Worm (Caenorhabditis elegans) whole organism, L1 larva: ENCODE results near the gene C16H3.3.

Experiments
- C16A3.4 ChIP-seq: fragments of 150-350 bp; optimal IDR thresholded peaks from 2 replicates; lab custom pipeline; 2014; ENCODE audit warnings: missing biosample characterization, missing genetic modification characterization
- C34B4.2 ChIP-seq: sonication (generic microtip); optimal IDR thresholded peaks from 2 replicates; lab custom pipeline; 2017; ENCODE audit warnings: mild to moderate bottlenecking, missing genetic modification characterization, missing compliant biosample characterization
- alr-1 ChIP-seq: fragments of 200-800 bp; sonication (Bioruptor generic); optimal IDR thresholded peaks from 2 replicates; lab custom pipeline; 2018; ENCODE audit warnings: borderline replicate concordance, mild to moderate bottlenecking, missing genetic modification characterization, missing compliant biosample characterization
- ceh-63 ChIP-seq: fragments of 200-800 bp; sonication (Bioruptor generic); optimal IDR thresholded peaks from 2 replicates; lab custom pipeline; 2018; ENCODE audit warnings: mild to moderate bottlenecking, missing genetic modification characterization, missing compliant biosample characterization
- ceh-8 ChIP-seq: fragments of 200-800 bp; sonication (Bioruptor generic); optimal IDR thresholded peaks from 2 replicates; lab custom pipeline; 2018; ENCODE audit warnings: mild to moderate bottlenecking, missing genetic modification characterization, moderate library complexity, missing compliant biosample characterization
- ces-1 ChIP-seq: fragments of 150-350 bp; optimal IDR thresholded peaks from 2 replicates; lab custom pipeline; 2014; ENCODE audit warnings: missing biosample characterization, missing genetic modification reagents, missing genetic modification characterization
- egl-13 ChIP-seq: sonication (generic microtip); optimal IDR thresholded peaks from 2 replicates; lab custom pipeline; 2016; ENCODE audit warnings: missing genotype, missing genetic modification reagents, missing genetic modification characterization, missing compliant biosample characterization
- elt-2 ChIP-seq: sonication (generic microtip); optimal IDR thresholded peaks from 2 replicates; lab custom pipeline; 2016; ENCODE audit warnings: missing genetic modification characterization, mild to moderate bottlenecking, inconsistent platforms, missing compliant biosample characterization, missing genetic modification reagents
- elt-3 ChIP-seq, 6 experiments: fragments of 150-350 bp in 1 of 6; sonication (generic microtip); optimal IDR thresholded peaks; 2 replicates each; lab custom pipeline; 2017 to 2018; ENCODE audit warnings: missing biosample characterization in 6 of 6, missing genetic modification characterization in 6 of 6, inconsistent platforms in 1 of 6
- fkh-8 ChIP-seq: sonication (generic microtip); optimal IDR thresholded peaks from 2 replicates; lab custom pipeline; 2016; ENCODE audit warnings: mild to moderate bottlenecking, missing genetic modification characterization, missing compliant biosample characterization
- isw-1 ChIP-seq: fragments of 200-800 bp; sonication (Bioruptor generic); IDR thresholded peaks from 2 replicates; pipeline ENCODE4 v1.3.6; 2022; ENCODE audit warnings: missing genetic modification characterization, missing compliant biosample characterization
- lin-14 ChIP-seq: fragments of 200-800 bp; sonication (Bioruptor generic); optimal IDR thresholded peaks from 2 replicates; lab custom pipeline; 2018; ENCODE audit warnings: mild to moderate bottlenecking, missing genetic modification characterization, moderate library complexity, missing compliant biosample characterization
- lin-15B ChIP-seq: fragments of 150-350 bp; sonication (generic microtip); optimal IDR thresholded peaks from 3 replicates; lab custom pipeline; 2014; ENCODE audit warnings: missing biosample characterization, missing genetic modification characterization
- lin-35 ChIP-seq, 2 experiments: fragments of 150-350 bp; optimal IDR thresholded peaks; 2 replicates each; lab custom pipeline; 2014; ENCODE audit warnings: missing biosample characterization in 2 of 2, missing genetic modification characterization in 2 of 2, missing genetic modification reagents in 2 of 2
- lsy-2 ChIP-seq, 2 experiments: fragments of 150-350 bp; optimal IDR thresholded peaks; 2 replicates each; lab custom pipeline; 2014; ENCODE audit warnings: missing biosample characterization in 2 of 2, missing genetic modification characterization in 2 of 2
- mdl-1 ChIP-seq, 2 experiments: fragments of 150-350 bp; optimal IDR thresholded peaks; 2 replicates each; lab custom pipeline; 2014 to 2017; ENCODE audit warnings: missing biosample characterization in 2 of 2, missing genetic modification characterization in 2 of 2, inconsistent platforms in 1 of 2
- mef-2 ChIP-seq: fragments of 150-350 bp; optimal IDR thresholded peaks from 2 replicates; lab custom pipeline; 2014; ENCODE audit warnings: missing biosample characterization, missing genetic modification characterization
- mep-1 ChIP-seq: fragments of 150-350 bp; optimal IDR thresholded peaks from 2 replicates; lab custom pipeline; 2014; ENCODE audit warnings: missing biosample characterization, missing genetic modification characterization
- nhr-11 ChIP-seq: fragments of 150-350 bp; optimal IDR thresholded peaks from 2 replicates; lab custom pipeline; 2014; ENCODE audit warnings: missing biosample characterization, missing genetic modification characterization
- nhr-28 ChIP-seq: fragments of 150-350 bp; optimal IDR thresholded peaks from 2 replicates; lab custom pipeline; 2014; ENCODE audit warnings: missing biosample characterization, missing genetic modification characterization
- nhr-47 ChIP-seq: sonication (generic microtip); optimal IDR thresholded peaks from 2 replicates; lab custom pipeline; 2016; ENCODE audit warnings: mild to moderate bottlenecking, missing genetic modification characterization, moderate library complexity, missing compliant biosample characterization
- nhr-71 ChIP-seq: sonication (generic microtip); optimal IDR thresholded peaks from 2 replicates; lab custom pipeline; 2016; ENCODE audit warnings: mild to moderate bottlenecking, missing genetic modification characterization, moderate library complexity, missing compliant biosample characterization
- nhr-76 ChIP-seq: sonication (generic microtip); optimal IDR thresholded peaks from 2 replicates; lab custom pipeline; 2017; ENCODE audit warnings: missing biosample characterization, missing genetic modification characterization
- nhr-84 ChIP-seq: sonication (generic microtip); optimal IDR thresholded peaks from 2 replicates; lab custom pipeline; 2017; ENCODE audit warnings: missing biosample characterization, missing genetic modification characterization
- nhr-85 ChIP-seq: sonication (generic microtip); peaks from one replicate; lab custom pipeline; 2016; ENCODE audit warnings: missing genetic modification characterization, inconsistent platforms, missing compliant biosample characterization
- pag-3 ChIP-seq: sonication (generic microtip); optimal IDR thresholded peaks from 2 replicates; lab custom pipeline; 2017; ENCODE audit warnings: missing genetic modification characterization, mild to moderate bottlenecking, missing compliant biosample characterization, antibody characterized with exemption, borderline replicate concordance; ENCODE audit not compliant: insufficient read depth
- pax-3 ChIP-seq: fragments of 200-800 bp; sonication (Bioruptor generic); optimal IDR thresholded peaks from 2 replicates; lab custom pipeline; 2018; ENCODE audit warnings: mild to moderate bottlenecking, missing genetic modification characterization, moderate library complexity, missing compliant biosample characterization
- snu-23 ChIP-seq: sonication (generic microtip); optimal IDR thresholded peaks from 2 replicates; lab custom pipeline; 2016; ENCODE audit warnings: missing genetic modification characterization, missing compliant biosample characterization
- sup-37 ChIP-seq: fragments of 200-800 bp; sonication (Bioruptor generic); optimal IDR thresholded peaks from 2 replicates; lab custom pipeline; 2018; ENCODE audit warnings: mild to moderate bottlenecking, missing genetic modification characterization, missing compliant biosample characterization
- swsn-7 ChIP-seq: sonication (generic microtip); optimal IDR thresholded peaks from 2 replicates; lab custom pipeline; 2016; ENCODE audit warnings: missing genetic modification characterization, missing compliant biosample characterization
- tbx-2 ChIP-seq: sonication (generic microtip); optimal IDR thresholded peaks from 2 replicates; lab custom pipeline; 2016; ENCODE audit warnings: missing genetic modification characterization, missing compliant biosample characterization
- tlp-1 ChIP-seq: fragments of 150-350 bp; optimal IDR thresholded peaks from 2 replicates; lab custom pipeline; 2014; ENCODE audit warnings: missing biosample characterization, missing genetic modification characterization
- unc-86 ChIP-seq: sonication (generic microtip); optimal IDR thresholded peaks from 2 replicates; lab custom pipeline; 2016; ENCODE audit warnings: missing genetic modification characterization, missing compliant biosample characterization
- unc-98 ChIP-seq: fragments of 200-800 bp; sonication (Bioruptor generic); IDR thresholded peaks from 2 replicates; pipeline ENCODE4 v1.3.6; 2022; ENCODE audit warnings: missing genetic modification characterization, missing compliant biosample characterization
- xbp-1 ChIP-seq: sonication (generic microtip); optimal IDR thresholded peaks from 2 replicates; lab custom pipeline; 2016; ENCODE audit warnings: missing genetic modification characterization, missing compliant biosample characterization
- zag-1 ChIP-seq: fragments of 150-350 bp; optimal IDR thresholded peaks from 2 replicates; lab custom pipeline; 2014; ENCODE audit warnings: missing biosample characterization, missing genetic modification characterization
- ztf-11 ChIP-seq, 2 experiments: sonication (generic microtip); optimal IDR thresholded peaks; 2 replicates each; lab custom pipeline; 2016 to 2017; ENCODE audit warnings: missing genetic modification characterization in 2 of 2, missing biosample characterization in 1 of 2, missing compliant biosample characterization in 1 of 2
- ztf-4 ChIP-seq: fragments of 150-350 bp; optimal IDR thresholded peaks from 2 replicates; lab custom pipeline; 2014; ENCODE audit warnings: missing biosample characterization, missing genetic modification characterization

C16H3.3 gene

ce11 chrX:17625729-17626128, 15.9 kb upstream of the C16H3.3 start:
- TF ChIP-seq C34B4.2 = no peak
- TF ChIP-seq nhr-85 = no peak
- TF ChIP-seq swsn-7 (tag; lab: Kevin White, UChicago) = no peak
- no peak for TF ChIP-seq pax-3 (tag; lab: Kevin White, UChicago)
- no peak for TF ChIP-seq pag-3 (tag; lab: Kevin White, UChicago)
- TF ChIP-seq mep-1 (tag; lab: Kevin White, UChicago) = no peak
- TF ChIP-seq tbx-2 = no peak
- TF ChIP-seq nhr-71 (tag; lab: Kevin White, UChicago) = no peak
- TF ChIP-seq ceh-8 (GFP tag; lab: Kevin White, UChicago) = no peak
- no peak for TF ChIP-seq ces-1 (GFP tag; lab: Kevin White, UChicago)

DNA sequence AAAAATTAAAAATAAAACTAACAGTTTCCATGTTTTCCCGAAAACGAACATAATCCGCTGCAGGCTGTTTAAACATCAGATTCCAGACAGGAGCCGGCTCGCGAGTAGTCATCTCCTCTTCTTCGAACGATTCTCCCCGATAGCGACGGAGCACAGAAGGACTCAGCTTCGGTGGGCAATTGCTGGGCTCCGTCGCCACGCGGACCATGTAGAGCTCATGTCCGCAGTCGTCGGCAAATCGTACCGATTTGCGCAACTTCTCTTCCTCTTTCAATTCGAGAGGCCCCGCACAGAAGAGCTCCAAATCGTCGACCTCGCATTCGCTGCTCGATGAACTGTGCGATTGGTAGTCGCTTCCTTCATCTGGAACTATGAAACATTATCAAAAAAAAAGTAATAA, 15.4 kb upstream of the C16H3.3 start:
- TF ChIP-seq zag-1 (tag; lab: Kevin White, UChicago) (no peak), mdl-1 (tag; optimal IDR thresholded peaks at IDR 0.05; lab: Kevin White, UChicago) (no peak), ztf-4 (no peak), snu-23 (no peak), lin-35 (GFP tag; optimal IDR thresholded peaks at IDR 0.05; lab: Kevin White, UChicago) (no peak), alr-1 (tag; lab: Kevin White, UChicago) (no peak), C16A3.4 (no peak), sup-37 (GFP tag; lab: Kevin White, UChicago) (no peak), nhr-85 (no peak), mef-2 (tag; lab: Kevin White, UChicago) (no peak), nhr-76 (tag; lab: Kevin White, UChicago) (no peak)
- TF ChIP-seq, all 84 proteins: peak for 0

ce11 chrX:17614245-17614644, 4.4 kb upstream of the C16H3.3 start, which contains the start of gene ncs-7:
TSS of gene ncs-7 (plus strand) at chrX:17614545.
- no peak for TF ChIP-seq elt-2 (tag; lab: Kevin White, UChicago)
- no peak for TF ChIP-seq nhr-84 (tag; lab: Kevin White, UChicago)
- no peak for TF ChIP-seq ces-1 (GFP tag; lab: Kevin White, UChicago)
- no peak for TF ChIP-seq nhr-11 (tag; lab: Kevin White, UChicago)
- TF ChIP-seq xbp-1 = no peak
- no peak for TF ChIP-seq ztf-11 (tag; optimal IDR thresholded peaks at IDR 0.05; lab: Kevin White, UChicago)
- TF ChIP-seq tlp-1 (tag; lab: Kevin White, UChicago) = no peak
- TF ChIP-seq ceh-63 (GFP tag; lab: Kevin White, UChicago) = no peak
- no peak for TF ChIP-seq swsn-7 (tag; lab: Kevin White, UChicago)
- TF ChIP-seq nhr-28 (tag; lab: Kevin White, UChicago) = no peak
- no peak for TF ChIP-seq lsy-2 (tag; optimal IDR thresholded peaks at IDR 0.05; lab: Kevin White, UChicago)
- TF ChIP-seq lin-15B (tag; lab: Kevin White, UChicago) = no peak
- no peak for TF ChIP-seq elt-3 (tag; optimal IDR thresholded peaks at IDR 0.05; lab: Kevin White, UChicago)

- TF ChIP-seq egl-13 (tag; lab: Kevin White, UChicago) (peak; percentile 32), nhr-47 (tag; lab: Kevin White, UChicago) (peak; percentile 42), tlp-1 (tag; lab: Kevin White, UChicago) (no peak), unc-98 (GFP tag; lab: Robert Waterston, UW) (no peak), fkh-8 (peak; percentile 46), isw-1 (no peak), lin-14 (GFP tag; lab: Kevin White, UChicago) (peak; percentile 58), lin-15B (tag; lab: Kevin White, UChicago) (no peak), nhr-71 (tag; lab: Kevin White, UChicago) (peak; percentile 37), unc-86 (tag; lab: Kevin White, UChicago) (no peak)
Measured at ce11 chrX:17613024-17613423, 3.2 kb upstream of the C16H3.3 start.
